Worm (Caenorhabditis elegans) whole organism, early embryonic: Measurements from ENCODE around the gene swsn-7.

ENCODE experiments used
- aly-1 ChIP-seq: sonication (generic microtip); optimal IDR thresholded peaks from 2 replicates; lab custom pipeline; 2016; ENCODE audit warnings: missing genetic modification characterization, missing compliant biosample characterization
- ama-1 ChIP-seq: fragments of 150-350 bp; optimal IDR thresholded peaks from 2 replicates; lab custom pipeline; 2014
- hmbx-1 ChIP-seq: sonication (generic microtip); optimal IDR thresholded peaks from 2 replicates; lab custom pipeline; 2016; ENCODE audit warnings: mild to moderate bottlenecking, missing genetic modification characterization, missing compliant biosample characterization
- hnd-1 ChIP-seq: sonication (generic microtip); optimal IDR thresholded peaks from 2 replicates; lab custom pipeline; 2016; ENCODE audit warnings: missing genetic modification characterization, missing compliant biosample characterization
- scrt-1 ChIP-seq: fragments of 200-800 bp; sonication (Bioruptor generic); IDR thresholded peaks from 2 replicates; pipeline ENCODE4 v1.3.6; 2022; ENCODE audit warnings: missing genetic modification characterization, missing compliant biosample characterization
- sea-1 ChIP-seq: fragments of 200-800 bp; sonication (Bioruptor generic); conservative IDR thresholded peaks from 2 replicates; pipeline ENCODE4 v1.3.6; 2022; ENCODE audit warnings: missing genetic modification characterization, missing compliant biosample characterization
- tra-4 ChIP-seq: sonication (generic microtip); optimal IDR thresholded peaks from 2 replicates; lab custom pipeline; 2017; ENCODE audit warnings: missing genetic modification characterization, missing compliant biosample characterization

DNA sequence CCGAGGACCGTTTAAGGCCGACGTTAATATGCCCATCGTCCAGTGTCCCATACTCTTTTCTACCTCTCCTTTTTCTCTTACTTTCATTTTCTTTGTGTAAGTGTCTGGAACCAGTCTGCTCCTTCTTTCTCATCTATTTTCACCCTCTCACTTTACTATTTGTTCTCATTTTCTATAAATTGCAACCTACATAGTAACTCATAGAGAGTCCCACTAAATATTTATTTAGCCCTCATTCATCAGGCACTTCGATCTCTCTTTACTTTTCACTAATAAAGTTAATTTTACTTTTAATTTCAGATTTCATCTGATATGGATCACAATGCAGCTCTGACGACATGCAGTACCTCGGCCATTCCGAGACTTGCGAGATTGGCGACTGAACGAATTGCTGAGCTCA, 10.2 kb downstream of the swsn-7 start, which contains the start of gene zyg-11:
- TF ChIP-seq ama-1 (no peak), scrt-1 (GFP tag; lab: Robert Waterston, UW) (no peak), hmbx-1 (tag; lab: Kevin White, UChicago) (no peak), hnd-1 (tag; lab: Kevin White, UChicago) (no peak), aly-1 (no peak), sea-1 (GFP tag; lab: Robert Waterston, UW) (no peak), tra-4 (tag; lab: Kevin White, UChicago) (no peak)
